Worm (Caenorhabditis elegans): ENCODE measurements around the gene nspb-8.
"Not testable (repeated sequence)": the region's sequence is repeated elsewhere in the genome, so short reads cannot be mapped to it uniquely, and the experiment has no call there.

ce11 chrII:14563766-14564370, 16.6 kb downstream of the nspb-8 start:
- TF ChIP-seq nhr-102 (tag; optimal IDR thresholded peaks at IDR 0.05); nhr-41 (GFP tag; IDR thresholded peaks at IDR 0.05); dpl-1 (GFP tag; optimal IDR thresholded peaks at IDR 0.05); nhr-25 (tag; optimal IDR thresholded peaks at IDR 0.05; ENCODE audit: borderline replicate concordance, insufficient read depth); pha-4 (GFP tag; IDR thresholded peaks at IDR 0.05); pha-4 (tag; optimal IDR thresholded peaks at IDR 0.05); fos-1 (tag; optimal IDR thresholded peaks at IDR 0.05); Y75B8A.6 (GFP tag; IDR thresholded peaks at IDR 0.05); dmd-6 (GFP tag; IDR thresholded peaks at IDR 0.05); snpc-4 (tag; optimal IDR thresholded peaks at IDR 0.05); F49E8.2 (tag; optimal IDR thresholded peaks at IDR 0.05; ENCODE audit: borderline replicate concordance); arid-1 (GFP tag; conservative IDR thresholded peaks at IDR 0.05); zag-1 (tag; optimal IDR thresholded peaks at IDR 0.05): not testable (repeated sequence)
- TF ChIP-seq lin-38 (GFP tag; IDR thresholded peaks at IDR 0.05) (peak; percentile 48), hif-1 (tag; optimal IDR thresholded peaks at IDR 0.05) (peak in 1 of 2 experiments; percentile 32)

Data from whole organism, L4 larva.